Fruit fly (Drosophila melanogaster) whole organism, embryonic: Measurements from ENCODE around the gene CG3448.
A peak's percentile ranks its signal among the peaks of the same experiment; 100 is the strongest.

Experiments used
- Asciz ChIP-seq: fragments of 200-800 bp; sonication (Bioruptor generic); optimal IDR thresholded peaks from 2 replicates; lab custom pipeline; 2017; ENCODE audit warnings: missing biosample characterization, mild to moderate bottlenecking, missing genetic modification characterization, missing genetic modification reagents
- CG10147 ChIP-seq: fragments of 200-800 bp; sonication (Bioruptor generic); optimal IDR thresholded peaks from 2 replicates; lab custom pipeline; 2019; ENCODE audit warnings: missing biosample characterization, mild to moderate bottlenecking, missing genetic modification characterization, moderate library complexity
- CG10321 ChIP-seq: fragments of 200-800 bp; sonication (Bioruptor generic); IDR thresholded peaks from 2 replicates; pipeline ENCODE4 v1.3.6; 2022; ENCODE audit warnings: missing biosample characterization, missing genetic modification characterization
- CG10543 ChIP-seq: fragments of 200-800 bp; sonication (Bioruptor generic); optimal IDR thresholded peaks from 3 replicates; lab custom pipeline; 2017; ENCODE audit warnings: missing biosample characterization, mild to moderate bottlenecking, missing genetic modification characterization, moderate library complexity
- CG1602 ChIP-seq: fragments of 200-800 bp; sonication (Bioruptor generic); optimal IDR thresholded peaks from 3 replicates; lab custom pipeline; 2016; ENCODE audit warnings: missing biosample characterization, missing genetic modification characterization
- CG17359 ChIP-seq: fragments of 200-800 bp; sonication (Bioruptor generic); optimal IDR thresholded peaks from 3 replicates; lab custom pipeline; 2018; ENCODE audit warnings: missing biosample characterization, mild to moderate bottlenecking, missing genetic modification characterization, moderate library complexity
- CG18619 ChIP-seq: fragments of 200-800 bp; sonication (Bioruptor generic); optimal IDR thresholded peaks from 3 replicates; lab custom pipeline; 2017; ENCODE audit warnings: missing biosample characterization, mild to moderate bottlenecking, missing genetic modification characterization
- CG2678 ChIP-seq: fragments of 200-800 bp; sonication (Bioruptor generic); optimal IDR thresholded peaks from 3 replicates; lab custom pipeline; 2019; ENCODE audit warnings: missing biosample characterization, mild to moderate bottlenecking, missing genetic modification characterization, moderate library complexity
- CG31388 ChIP-seq: fragments of 200-800 bp; sonication (Bioruptor generic); optimal IDR thresholded peaks from 2 replicates; lab custom pipeline; 2016; ENCODE audit warnings: missing biosample characterization, missing genetic modification characterization
- CG3281 ChIP-seq: fragments of 200-800 bp; sonication (Bioruptor generic); optimal IDR thresholded peaks from 3 replicates; lab custom pipeline; 2017; ENCODE audit warnings: missing biosample characterization, mild to moderate bottlenecking, missing genetic modification characterization
- CG33213 ChIP-seq: fragments of 200-800 bp; sonication (Bioruptor generic); optimal IDR thresholded peaks from 3 replicates; lab custom pipeline; 2016; ENCODE audit warnings: missing biosample characterization, missing genetic modification characterization
- CG34422 ChIP-seq: fragments of 200-800 bp; sonication (Bioruptor generic); IDR thresholded peaks from 3 replicates; pipeline ENCODE4 v1.3.6; 2022; ENCODE audit warnings: missing biosample characterization, missing genetic modification characterization
- CG3838 ChIP-seq: fragments of 200-800 bp; sonication (Bioruptor generic); optimal IDR thresholded peaks from 3 replicates; lab custom pipeline; 2016; ENCODE audit warnings: missing biosample characterization, missing genetic modification characterization
- CG4282 ChIP-seq: fragments of 200-800 bp; sonication (Bioruptor generic); optimal IDR thresholded peaks from 2 replicates; lab custom pipeline; 2016; ENCODE audit warnings: missing biosample characterization, missing genetic modification characterization
- CG5180 ChIP-seq: fragments of 200-800 bp; sonication (Bioruptor generic); optimal IDR thresholded peaks from 3 replicates; lab custom pipeline; 2017; ENCODE audit warnings: missing biosample characterization, missing genetic modification characterization, mild to moderate bottlenecking, moderate library complexity, missing genetic modification reagents
- CG5245 ChIP-seq: fragments of 200-800 bp; sonication (Bioruptor generic); optimal IDR thresholded peaks from 3 replicates; lab custom pipeline; 2016; ENCODE audit warnings: missing biosample characterization, missing genetic modification characterization
- CG6683 ChIP-seq: fragments of 200-800 bp; sonication (Bioruptor generic); optimal IDR thresholded peaks from 2 replicates; lab custom pipeline; 2017; ENCODE audit warnings: missing biosample characterization, mild to moderate bottlenecking, missing genetic modification characterization, missing genetic modification reagents
- CG7987 ChIP-seq: fragments of 200-800 bp; sonication (Bioruptor generic); optimal IDR thresholded peaks from 2 replicates; lab custom pipeline; 2018; ENCODE audit warnings: missing biosample characterization, mild to moderate bottlenecking, missing genetic modification characterization, moderate library complexity
- CG9817 ChIP-seq: fragments of 200-800 bp; sonication (Bioruptor generic); optimal IDR thresholded peaks from 2 replicates; lab custom pipeline; 2018; ENCODE audit warnings: missing biosample characterization, mild to moderate bottlenecking, missing genetic modification characterization, moderate library complexity
- E2f2 ChIP-seq: fragments of 200-800 bp; sonication (Bioruptor generic); IDR thresholded peaks from 2 replicates; pipeline ENCODE4 v1.3.6; 2022; ENCODE audit warnings: missing biosample characterization, missing genetic modification characterization
- Fer1 ChIP-seq: fragments of 200-800 bp; sonication (Bioruptor generic); optimal IDR thresholded peaks from 2 replicates; lab custom pipeline; 2017; ENCODE audit warnings: missing biosample characterization, mild to moderate bottlenecking, missing genetic modification characterization
- Fer3 ChIP-seq: fragments of 200-800 bp; sonication (Bioruptor generic); optimal IDR thresholded peaks from 2 replicates; lab custom pipeline; 2018; ENCODE audit warnings: missing biosample characterization, mild to moderate bottlenecking, missing genetic modification characterization, moderate library complexity
- Hand ChIP-seq: fragments of 200-800 bp; sonication (Bioruptor generic); optimal IDR thresholded peaks from 2 replicates; lab custom pipeline; 2017; ENCODE audit warnings: mild to moderate bottlenecking, missing biosample characterization, missing genetic modification reagents, missing genetic modification characterization
- Hmx ChIP-seq: fragments of 200-800 bp; sonication (Bioruptor generic); optimal IDR thresholded peaks from 2 replicates; lab custom pipeline; 2016; ENCODE audit warnings: missing biosample characterization, missing genetic modification characterization
- NC2β ChIP-seq: fragments of 200-800 bp; sonication (Bioruptor generic); optimal IDR thresholded peaks from 2 replicates; lab custom pipeline; 2016; ENCODE audit warnings: missing biosample characterization, missing genetic modification characterization
- NFAT ChIP-seq: fragments of 200-800 bp; sonication (Bioruptor generic); IDR thresholded peaks from 2 replicates; pipeline ENCODE4 v1.3.6; 2022; ENCODE audit warnings: missing biosample characterization, missing genetic modification characterization
- Nf-YA ChIP-seq: fragments of 200-800 bp; sonication (Bioruptor generic); IDR thresholded peaks from 2 replicates; pipeline ENCODE4 v1.3.6; 2022; ENCODE audit warnings: missing biosample characterization, missing genetic modification characterization
- Pdp1 ChIP-seq, 2 experiments: fragments of 200-800 bp; sonication (Bioruptor generic); optimal IDR thresholded peaks; 3 replicates each; lab custom pipeline; 2016; ENCODE audit warnings: missing biosample characterization in 2 of 2, missing genetic modification characterization in 2 of 2, mild to moderate bottlenecking in 1 of 2, moderate library complexity in 1 of 2
- Ptx1 ChIP-seq: fragments of 200-800 bp; sonication (Bioruptor generic); IDR thresholded peaks from 2 replicates; pipeline ENCODE4 v1.3.6; 2022; ENCODE audit warnings: missing biosample characterization, missing genetic modification characterization
- Rfx ChIP-seq: fragments of 200-800 bp; sonication (Bioruptor generic); IDR thresholded peaks from 2 replicates; pipeline ENCODE4 v1.3.6; 2022; ENCODE audit warnings: missing biosample characterization, missing genetic modification characterization
- Scr ChIP-seq: fragments of 200-800 bp; sonication (Bioruptor generic); IDR thresholded peaks from 2 replicates; pipeline ENCODE4 v1.3.6; 2022; ENCODE audit warnings: missing biosample characterization, missing genetic modification characterization; ENCODE audit not compliant: partially characterized antibody
- bbx ChIP-seq: fragments of 200-800 bp; sonication (Bioruptor generic); IDR thresholded peaks from 2 replicates; pipeline ENCODE4 v1.3.6; 2022; ENCODE audit warnings: missing biosample characterization, missing genetic modification characterization; ENCODE audit not compliant: partially characterized antibody
- bcd ChIP-seq: fragments of 200-800 bp; sonication (Bioruptor generic); optimal IDR thresholded peaks from 2 replicates; lab custom pipeline; 2017; ENCODE audit warnings: missing biosample characterization, mild to moderate bottlenecking, missing genetic modification characterization
- bsh ChIP-seq, 2 experiments: fragments of 200-800 bp; sonication (Bioruptor generic); optimal IDR thresholded peaks; 2 replicates each; lab custom pipeline; 2017 to 2018; ENCODE audit warnings: mild to moderate bottlenecking in 2 of 2, missing biosample characterization in 2 of 2, missing genetic modification characterization in 2 of 2, moderate library complexity in 1 of 2
- chn ChIP-seq: fragments of 200-800 bp; sonication (Bioruptor generic); optimal IDR thresholded peaks from 2 replicates; lab custom pipeline; 2016; ENCODE audit warnings: missing biosample characterization, missing genetic modification characterization
- crc ChIP-seq: fragments of 200-800 bp; sonication (Bioruptor generic); optimal IDR thresholded peaks from 2 replicates; lab custom pipeline; 2016; ENCODE audit warnings: missing biosample characterization, missing genetic modification characterization
- crol ChIP-seq: fragments of 200-800 bp; sonication (Bioruptor generic); IDR thresholded peaks from 2 replicates; pipeline ENCODE4 v1.3.6; 2022; ENCODE audit warnings: missing biosample characterization, missing genetic modification characterization
- dan ChIP-seq: fragments of 200-800 bp; sonication (Bioruptor generic); IDR thresholded peaks from 2 replicates; pipeline ENCODE4 v1.3.6; 2022; ENCODE audit warnings: missing biosample characterization, missing genetic modification characterization
- emc ChIP-seq: fragments of 200-800 bp; sonication (Bioruptor generic); optimal IDR thresholded peaks from 2 replicates; lab custom pipeline; 2016; ENCODE audit warnings: missing biosample characterization, missing genetic modification characterization
- gfzf ChIP-seq: fragments of 200-800 bp; sonication (Bioruptor generic); optimal IDR thresholded peaks from 2 replicates; lab custom pipeline; 2016; ENCODE audit warnings: missing biosample characterization, mild to moderate bottlenecking, missing genetic modification characterization, moderate library complexity
- grn ChIP-seq: fragments of 200-800 bp; sonication (Bioruptor generic); optimal IDR thresholded peaks from 3 replicates; lab custom pipeline; 2017; ENCODE audit warnings: missing biosample characterization, missing genetic modification characterization
- nmo ChIP-seq: fragments of 200-800 bp; sonication (Bioruptor generic); optimal IDR thresholded peaks from 2 replicates; lab custom pipeline; 2018; ENCODE audit warnings: missing biosample characterization, mild to moderate bottlenecking, missing genetic modification characterization, moderate library complexity
- psq ChIP-seq: fragments of 200-800 bp; sonication (Bioruptor generic); optimal IDR thresholded peaks from 2 replicates; lab custom pipeline; 2017; ENCODE audit warnings: missing biosample characterization, missing genetic modification characterization
- unpg ChIP-seq: fragments of 200-800 bp; sonication (Bioruptor generic); optimal IDR thresholded peaks from 3 replicates; lab custom pipeline; 2018; ENCODE audit warnings: missing biosample characterization, mild to moderate bottlenecking, missing genetic modification characterization, moderate library complexity
- vfl ChIP-seq: fragments of 200-800 bp; sonication (Bioruptor generic); optimal IDR thresholded peaks from 2 replicates; lab custom pipeline; 2016; ENCODE audit warnings: missing biosample characterization, missing genetic modification characterization
- z ChIP-seq: fragments of 200-800 bp; sonication (Bioruptor generic); IDR thresholded peaks from 3 replicates; pipeline ENCODE4 v1.3.6; 2022; ENCODE audit warnings: missing biosample characterization, missing genetic modification characterization

Gene CG3448

dm6 chr3L:9466595-9466994, 15.2 kb upstream of the CG3448 start (continued):
- TF ChIP-seq CG3281 (GFP tag; lab: Kevin White, UChicago) (peak; percentile 38), nmo (GFP tag; lab: Kevin White, UChicago) (peak; percentile 35), crc (GFP tag; lab: Kevin White, UChicago) (no peak), NC2β (no peak), CG6683 (GFP tag; lab: Kevin White, UChicago) (no peak), CG9817 (tag; lab: Kevin White, UChicago) (no peak), dan (GFP tag; lab: Robert Waterston, UW) (no peak), CG5245 (GFP tag; lab: Kevin White, UChicago) (no peak), Pdp1 (GFP tag; optimal IDR thresholded peaks at IDR 0.05; lab: Kevin White, UChicago) (no peak), chn (GFP tag; lab: Kevin White, UChicago) (no peak), CG10321 (GFP tag; lab: Robert Waterston, UW) (no peak), CG17359 (tag; lab: Kevin White, UChicago) (peak; percentile 4), Rfx (GFP tag; lab: Robert Waterston, UW) (no peak), Hmx (no peak), psq (GFP tag; lab: Kevin White, UChicago) (no peak), CG10543 (GFP tag; lab: Kevin White, UChicago) (peak; percentile 40), Fer1 (GFP tag; lab: Kevin White, UChicago) (peak; percentile 42), CG5180 (GFP tag; lab: Kevin White, UChicago) (peak; percentile 12), bbx (no peak), E2f2 (GFP tag; lab: Robert Waterston, UW) (no peak), CG7987 (GFP tag; lab: Kevin White, UChicago) (no peak), Nf-YA (no peak), Scr (GFP tag; lab: Robert Waterston, UW) (no peak), CG10147 (GFP tag; lab: Kevin White, UChicago) (peak; percentile 34), vfl (no peak), grn (GFP tag; lab: Kevin White, UChicago) (no peak), unpg (GFP tag; lab: Kevin White, UChicago) (peak; percentile 27), CG1602 (peak; percentile 4), Hand (GFP tag; lab: Kevin White, UChicago) (peak; percentile 54), z (GFP tag; lab: Robert Waterston, UW) (no peak), CG4282 (GFP tag; lab: Kevin White, UChicago) (no peak), crol (GFP tag; lab: Robert Waterston, UW) (no peak), CG3838 (GFP tag; lab: Kevin White, UChicago) (no peak), Fer3 (tag; lab: Kevin White, UChicago) (no peak), bcd (GFP tag; lab: Kevin White, UChicago) (peak; percentile 3), Asciz (GFP tag; lab: Kevin White, UChicago) (peak; percentile 7), bsh (GFP tag; optimal IDR thresholded peaks at IDR 0.05; lab: Kevin White, UChicago) (peak in 1 of 2 experiments; percentile 29), CG33213 (GFP tag; lab: Kevin White, UChicago) (no peak), CG18619 (GFP tag; lab: Kevin White, UChicago) (peak; percentile 26), gfzf (GFP tag; lab: Kevin White, UChicago) (no peak), CG34422 (GFP tag; lab: Robert Waterston, UW) (no peak), CG2678 (peak; percentile 75), Ptx1 (GFP tag; lab: Robert Waterston, UW) (0 out of 2 replicates have a peak, but pooled peaks have one; percentile 23), emc (GFP tag; lab: Kevin White, UChicago) (no peak), NFAT (GFP tag; lab: Robert Waterston, UW) (no peak), CG31388 (no peak)
